Fruit fly (Drosophila melanogaster): ENCODE results near the gene prd1.
A peak's percentile ranks its signal among the peaks of the same experiment; 100 is the strongest.

dm6 chr3R:11810831-11811484 lies 24.1 kb upstream of the prd1 start:
- no peak for TF ChIP-seq Clk (GFP tag; optimal IDR thresholded peaks at IDR 0.05)
- no peak for TF ChIP-seq CG7045 (GFP tag; optimal IDR thresholded peaks at IDR 0.05)
- no peak for TF ChIP-seq toe (GFP tag; optimal IDR thresholded peaks at IDR 0.05)
- no peak for TF ChIP-seq bab1 (GFP tag; optimal IDR thresholded peaks at IDR 0.05)
- no peak for TF ChIP-seq tj (GFP tag; optimal IDR thresholded peaks at IDR 0.05)
- TF ChIP-seq ovo (GFP tag; optimal IDR thresholded peaks at IDR 0.05), result no peak
- TF ChIP-seq Crg-1 (GFP tag; optimal IDR thresholded peaks at IDR 0.05), result no peak
- peak; percentile 56 for TF ChIP-seq kay (GFP tag; ENCODE audit: borderline replicate concordance)
- TF ChIP-seq CG7101 (tag; optimal IDR thresholded peaks at IDR 0.05), result no peak
- TF ChIP-seq cic (GFP tag; optimal IDR thresholded peaks at IDR 0.05), result peak; percentile 60
- no peak for TF ChIP-seq cnc (optimal IDR thresholded peaks at IDR 0.05)
- TF ChIP-seq CG11617 (GFP tag; optimal IDR thresholded peaks at IDR 0.05), result no peak
- TF ChIP-seq CG33017 (tag; optimal IDR thresholded peaks at IDR 0.05), result no peak
